Fruit fly (Drosophila melanogaster): ENCODE results near the gene nkd.

nkd gene

DNA sequence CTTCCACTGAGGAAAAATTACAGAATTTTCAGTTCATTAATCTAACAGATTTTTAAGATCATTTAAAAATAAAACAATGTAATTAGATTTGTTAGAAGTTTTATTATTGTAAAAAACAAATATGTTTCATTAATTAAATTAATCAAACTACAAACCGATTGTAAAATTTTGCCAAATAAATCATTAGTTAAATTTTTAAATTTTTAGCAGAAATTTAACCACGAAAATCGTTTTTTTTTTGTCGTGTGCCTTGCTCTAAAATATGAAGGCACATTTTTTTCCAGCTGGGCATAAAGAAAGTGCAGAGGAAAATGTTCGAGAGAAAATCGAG lies 28.6 kb upstream of the nkd start (continued):
- TF ChIP-seq Tbp (GFP tag; optimal IDR thresholded peaks at IDR 0.05) (no peak), Rfx (GFP tag; IDR thresholded peaks at IDR 0.05) (no peak), CG15696 (tag; optimal IDR thresholded peaks at IDR 0.05) (no peak), CG17361 (GFP tag; IDR thresholded peaks at IDR 0.05) (peak; percentile 83; the same call in 2 of the 3 replicates), Abd-B (GFP tag; optimal IDR thresholded peaks at IDR 0.05) (peak; percentile 34), tx (GFP tag; optimal IDR thresholded peaks at IDR 0.05) (no peak), wek (GFP tag; optimal IDR thresholded peaks at IDR 0.05) (no peak), CG14014 (GFP tag; IDR thresholded peaks at IDR 0.05) (no peak), run (tag; optimal IDR thresholded peaks at IDR 0.05) (no peak), mld (GFP tag; IDR thresholded peaks at IDR 0.05; ENCODE audit: partially characterized antibody) (no peak), lola (GFP tag; optimal IDR thresholded peaks at IDR 0.05) (peak in 1 of 3 experiments; percentile 59), az2 (GFP tag; optimal IDR thresholded peaks at IDR 0.05) (peak; percentile 39), Drgx (GFP tag; IDR thresholded peaks at IDR 0.05) (no peak), CG12744 (GFP tag; optimal IDR thresholded peaks at IDR 0.05) (no peak), zfh2 (GFP tag; optimal IDR thresholded peaks at IDR 0.05) (no peak), Sox102F (GFP tag; optimal IDR thresholded peaks at IDR 0.05) (peak; percentile 85), cad (GFP tag; optimal IDR thresholded peaks at IDR 0.05) (no peak), CG11085 (GFP tag; IDR thresholded peaks at IDR 0.05) (no peak), usp (GFP tag; optimal IDR thresholded peaks at IDR 0.05) (no peak), D19A (tag; optimal IDR thresholded peaks at IDR 0.05) (peak; percentile 55), Elba2 (GFP tag; optimal IDR thresholded peaks at IDR 0.05) (no peak), lbe (GFP tag; optimal IDR thresholded peaks at IDR 0.05) (no peak), ERR (GFP tag; optimal IDR thresholded peaks at IDR 0.05) (no peak), stc (GFP tag; IDR thresholded peaks at IDR 0.05) (no peak; the same call in 1 of the 2 replicates), CG7928 (GFP tag; optimal IDR thresholded peaks at IDR 0.05) (no peak), CG8478 (optimal IDR thresholded peaks at IDR 0.05) (no peak), Scr (GFP tag; IDR thresholded peaks at IDR 0.05; ENCODE audit: partially characterized antibody) (no peak), CG13287 (GFP tag; IDR thresholded peaks at IDR 0.05; ENCODE audit: partially characterized antibody) (no peak), cas (GFP tag; IDR thresholded peaks at IDR 0.05) (no peak), hb (GFP tag; IDR thresholded peaks at IDR 0.05; ENCODE audit: partially characterized antibody) (no peak), vfl (GFP tag; optimal IDR thresholded peaks at IDR 0.05) (no peak), CG10321 (GFP tag; IDR thresholded peaks at IDR 0.05) (no peak), stwl (tag; optimal IDR thresholded peaks at IDR 0.05) (no peak), rib (GFP tag; IDR thresholded peaks at IDR 0.05) (no peak), dm (GFP tag; optimal IDR thresholded peaks at IDR 0.05) (no peak), pho (GFP tag; optimal IDR thresholded peaks at IDR 0.05) (no peak), croc (GFP tag; conservative IDR thresholded peaks at IDR 0.05) (no peak), twi (tag; optimal IDR thresholded peaks at IDR 0.05) (no peak), CG3163 (GFP tag; optimal IDR thresholded peaks at IDR 0.05) (no peak), chn (GFP tag; optimal IDR thresholded peaks at IDR 0.05) (no peak), org-1 (GFP tag; optimal IDR thresholded peaks at IDR 0.05) (no peak), ab (GFP tag; optimal IDR thresholded peaks at IDR 0.05) (no peak), NC2β (GFP tag; optimal IDR thresholded peaks at IDR 0.05) (no peak), sisA (GFP tag; IDR thresholded peaks at IDR 0.05) (no peak), grau (tag; optimal IDR thresholded peaks at IDR 0.05) (peak; percentile 52), so (GFP tag; IDR thresholded peaks at IDR 0.05) (no peak), CG14667 (GFP tag; IDR thresholded peaks at IDR 0.05) (no peak), Adf1 (GFP tag; IDR thresholded peaks at IDR 0.05) (no peak), br (optimal IDR thresholded peaks at IDR 0.05) (no peak), abd-A (tag; optimal IDR thresholded peaks at IDR 0.05) (no peak), Myb (GFP tag; optimal IDR thresholded peaks at IDR 0.05) (no peak), CTCF (GFP tag; optimal IDR thresholded peaks at IDR 0.05) (no peak), Blimp-1 (GFP tag; optimal IDR thresholded peaks at IDR 0.05) (peak; percentile 86), CG4328 (GFP tag; optimal IDR thresholded peaks at IDR 0.05) (no peak)
